Worm (Caenorhabditis elegans) whole organism, early embryonic: Measurements from ENCODE around the gene K09E4.3.

Source experiments
- B0310.2 ChIP-seq: sonication (generic microtip); optimal IDR thresholded peaks from 2 replicates; lab custom pipeline; 2016; ENCODE audit warnings: mild to moderate bottlenecking, missing genetic modification characterization, missing compliant biosample characterization
- F13C5.2 ChIP-seq: sonication (generic microtip); optimal IDR thresholded peaks from 2 replicates; lab custom pipeline; 2017; ENCODE audit warnings: mild to moderate bottlenecking, missing genetic modification characterization, inconsistent platforms, missing compliant biosample characterization
- aly-1 ChIP-seq: sonication (generic microtip); optimal IDR thresholded peaks from 2 replicates; lab custom pipeline; 2016; ENCODE audit warnings: missing genetic modification characterization, missing compliant biosample characterization
- ama-1 ChIP-seq: fragments of 150-350 bp; optimal IDR thresholded peaks from 2 replicates; lab custom pipeline; 2014
- ceh-13 ChIP-seq: fragments of 200-800 bp; sonication (Bioruptor generic); optimal IDR thresholded peaks from 2 replicates; lab custom pipeline; 2018; ENCODE audit warnings: mild to moderate bottlenecking, missing genetic modification characterization, missing compliant biosample characterization
- ceh-36 ChIP-seq: sonication (generic microtip); optimal IDR thresholded peaks from 2 replicates; lab custom pipeline; 2016; ENCODE audit warnings: missing genetic modification characterization, inconsistent platforms, missing compliant biosample characterization
- ets-7 ChIP-seq: sonication (generic microtip); optimal IDR thresholded peaks from 2 replicates; lab custom pipeline; 2016; ENCODE audit warnings: missing genotype, missing genetic modification characterization, missing compliant biosample characterization
- flt-1 ChIP-seq: fragments of 200-800 bp; sonication (Bioruptor generic); IDR thresholded peaks from 2 replicates; pipeline ENCODE4 v1.3.6; 2022; ENCODE audit warnings: missing genetic modification characterization, missing compliant biosample characterization
- hmbx-1 ChIP-seq: sonication (generic microtip); optimal IDR thresholded peaks from 2 replicates; lab custom pipeline; 2016; ENCODE audit warnings: mild to moderate bottlenecking, missing genetic modification characterization, missing compliant biosample characterization
- hmg-4 ChIP-seq: fragments of 200-800 bp; sonication (Bioruptor generic); optimal IDR thresholded peaks from 2 replicates; lab custom pipeline; 2018; ENCODE audit warnings: mild to moderate bottlenecking, missing genetic modification characterization, missing compliant biosample characterization
- hnd-1 ChIP-seq: sonication (generic microtip); optimal IDR thresholded peaks from 2 replicates; lab custom pipeline; 2016; ENCODE audit warnings: missing genetic modification characterization, missing compliant biosample characterization
- pes-1 ChIP-seq: fragments of 200-800 bp; sonication (Bioruptor generic); IDR thresholded peaks from 2 replicates; pipeline ENCODE4 v1.3.6; 2022; ENCODE audit warnings: missing genetic modification reagents, missing genetic modification characterization, missing compliant biosample characterization
- scrt-1 ChIP-seq: fragments of 200-800 bp; sonication (Bioruptor generic); IDR thresholded peaks from 2 replicates; pipeline ENCODE4 v1.3.6; 2022; ENCODE audit warnings: missing genetic modification characterization, missing compliant biosample characterization
- sea-1 ChIP-seq: fragments of 200-800 bp; sonication (Bioruptor generic); conservative IDR thresholded peaks from 2 replicates; pipeline ENCODE4 v1.3.6; 2022; ENCODE audit warnings: missing genetic modification characterization, missing compliant biosample characterization
- tbx-11 ChIP-seq: fragments of 200-800 bp; sonication (Bioruptor generic); IDR thresholded peaks from 2 replicates; pipeline ENCODE4 v1.3.6; 2022; ENCODE audit warnings: missing genetic modification characterization, missing compliant biosample characterization
- tbx-37 ChIP-seq: fragments of 200-800 bp; sonication (Bioruptor generic); conservative IDR thresholded peaks from 2 replicates; pipeline ENCODE4 v1.3.6; 2022; ENCODE audit warnings: missing genetic modification reagents, missing genetic modification characterization, missing compliant biosample characterization
- tra-4 ChIP-seq: sonication (generic microtip); optimal IDR thresholded peaks from 2 replicates; lab custom pipeline; 2017; ENCODE audit warnings: missing genetic modification characterization, missing compliant biosample characterization

Gene K09E4.3

ce11 chrII:14126841-14127240 is at the start of gene K09E4.3:
K09E4.3 (minus strand) TSS chrII:14126941.
- TF ChIP-seq flt-1 (GFP tag; lab: Robert Waterston, UW): no peak
- TF ChIP-seq scrt-1 (GFP tag; lab: Robert Waterston, UW): no peak
- TF ChIP-seq tbx-37: no peak
- TF ChIP-seq ceh-36 (tag; lab: Kevin White, UChicago): no peak
- TF ChIP-seq sea-1 (GFP tag; lab: Robert Waterston, UW): no peak
- no peak for TF ChIP-seq tra-4
- TF ChIP-seq tbx-11 (GFP tag; lab: Robert Waterston, UW): no peak
- TF ChIP-seq ama-1 (lab: Kevin White, UChicago): no peak
- TF ChIP-seq ets-7 (tag; lab: Kevin White, UChicago): no peak
- no peak for TF ChIP-seq B0310.2 (tag; lab: Kevin White, UChicago)
- TF ChIP-seq hnd-1 (tag; lab: Kevin White, UChicago): no peak
- no peak for TF ChIP-seq hmg-4 (GFP tag; lab: Kevin White, UChicago)
- no peak for TF ChIP-seq F13C5.2 (tag; lab: Kevin White, UChicago)
- TF ChIP-seq pes-1 (GFP tag; lab: Robert Waterston, UW): no peak
- no peak for TF ChIP-seq aly-1
- TF ChIP-seq ceh-13 (GFP tag; lab: Kevin White, UChicago): no peak

- no peak for TF ChIP-seq B0310.2 (tag; lab: Kevin White, UChicago)
- TF ChIP-seq ceh-36 (tag; lab: Kevin White, UChicago): no peak
- no peak for TF ChIP-seq ceh-13 (GFP tag; lab: Kevin White, UChicago)
- no peak for TF ChIP-seq aly-1
- TF ChIP-seq ama-1 (lab: Kevin White, UChicago): no peak
- no peak for TF ChIP-seq F13C5.2 (tag; lab: Kevin White, UChicago)
- TF ChIP-seq scrt-1 (GFP tag; lab: Robert Waterston, UW): no peak
- TF ChIP-seq pes-1 (GFP tag; lab: Robert Waterston, UW): no peak
- no peak for TF ChIP-seq hmg-4 (GFP tag; lab: Kevin White, UChicago)
- TF ChIP-seq hmbx-1 (tag; lab: Kevin White, UChicago): no peak
- TF ChIP-seq tbx-11 (GFP tag; lab: Robert Waterston, UW): no peak
- TF ChIP-seq tra-4: no peak
- TF ChIP-seq flt-1 (GFP tag; lab: Robert Waterston, UW): no peak
- TF ChIP-seq sea-1 (GFP tag; lab: Robert Waterston, UW): no peak
- TF ChIP-seq tbx-37: no peak
- TF ChIP-seq ets-7 (tag; lab: Kevin White, UChicago): no peak
- no peak for TF ChIP-seq hnd-1 (tag; lab: Kevin White, UChicago)
Observed at ce11 chrII:14175099-14175498, 48.4 kb upstream of the K09E4.3 start, which contains the start of gene Y48B6A.5. Y48B6A.5 (minus strand) TSS chrII:14175199.

ce11 chrII:14173176-14173575 is 46.4 kb upstream of the K09E4.3 start:
- TF ChIP-seq flt-1 (GFP tag; lab: Robert Waterston, UW) (no peak), B0310.2 (tag; lab: Kevin White, UChicago) (no peak), tbx-37 (no peak), ceh-36 (tag; lab: Kevin White, UChicago) (no peak), hmbx-1 (tag; lab: Kevin White, UChicago) (no peak), aly-1 (no peak), ceh-13 (GFP tag; lab: Kevin White, UChicago) (no peak), scrt-1 (GFP tag; lab: Robert Waterston, UW) (no peak), hnd-1 (tag; lab: Kevin White, UChicago) (no peak), hmg-4 (GFP tag; lab: Kevin White, UChicago) (no peak)

ce11 chrII:14171558-14171957 is 44.8 kb upstream of the K09E4.3 start, which contains the start of gene eat-2:
eat-2 (minus strand) TSS chrII:14171658.
- TF ChIP-seq tra-4: no peak

- TF ChIP-seq hmg-4 (GFP tag; lab: Kevin White, UChicago): no peak
- TF ChIP-seq tbx-37: no peak
- TF ChIP-seq F13C5.2 (tag; lab: Kevin White, UChicago): no peak
- no peak for TF ChIP-seq B0310.2 (tag; lab: Kevin White, UChicago)
- 0 out of 2 replicates have a peak, but pooled peaks have one; percentile 56 for TF ChIP-seq scrt-1 (GFP tag; lab: Robert Waterston, UW)
- no peak for TF ChIP-seq aly-1
- TF ChIP-seq ceh-13 (GFP tag; lab: Kevin White, UChicago): no peak
Observed at ce11 chrII:14165430-14165929, 38.7 kb upstream of the K09E4.3 start.

- TF ChIP-seq ama-1 (lab: Kevin White, UChicago): peak; percentile 49
- TF ChIP-seq scrt-1 (GFP tag; lab: Robert Waterston, UW): 0 out of 2 replicates have a peak, but pooled peaks have one; percentile 20
- TF ChIP-seq tbx-11 (GFP tag; lab: Robert Waterston, UW): no peak
Observed at ce11 chrII:14155259-14156023, 28.7 kb upstream of the K09E4.3 start, which contains the start of the genes rpl-43 and xrn-2. rpl-43 (plus strand) TSS chrII:14155294. xrn-2 (plus strand) TSS chrII:14155768.

ce11 chrII:14154357-14154756 is 27.6 kb upstream of the K09E4.3 start, which contains the start of gene Y48B6A.1:
Y48B6A.1 (minus strand) TSS chrII:14154373.
- TF ChIP-seq ceh-36 (tag; lab: Kevin White, UChicago) (no peak), tra-4 (no peak), ama-1 (lab: Kevin White, UChicago) (no peak), aly-1 (no peak), ets-7 (tag; lab: Kevin White, UChicago) (no peak), pes-1 (GFP tag; lab: Robert Waterston, UW) (peak; percentile 76), flt-1 (GFP tag; lab: Robert Waterston, UW) (peak; percentile 50; the same call in 1 of the 2 replicates), F13C5.2 (tag; lab: Kevin White, UChicago) (peak; percentile 86), tbx-37 (peak; percentile 69), hmg-4 (GFP tag; lab: Kevin White, UChicago) (peak; percentile 79), scrt-1 (GFP tag; lab: Robert Waterston, UW) (no peak), tbx-11 (GFP tag; lab: Robert Waterston, UW) (no peak), hnd-1 (tag; lab: Kevin White, UChicago) (peak; percentile 6), hmbx-1 (tag; lab: Kevin White, UChicago) (no peak), sea-1 (GFP tag; lab: Robert Waterston, UW) (no peak), ceh-13 (GFP tag; lab: Kevin White, UChicago) (no peak), B0310.2 (tag; lab: Kevin White, UChicago) (no peak)
